Fruit fly (Drosophila melanogaster) whole organism, embryonic: Measurements from ENCODE around the gene cnc.

Source experiments
- Abd-B ChIP-seq: fragments of 200-800 bp; sonication (Bioruptor generic); optimal IDR thresholded peaks from 2 replicates; lab custom pipeline; 2018; ENCODE audit warnings: missing biosample characterization, mild to moderate bottlenecking, missing genetic modification characterization, moderate library complexity
- Asciz ChIP-seq: fragments of 200-800 bp; sonication (Bioruptor generic); optimal IDR thresholded peaks from 2 replicates; lab custom pipeline; 2017; ENCODE audit warnings: missing biosample characterization, mild to moderate bottlenecking, missing genetic modification characterization, missing genetic modification reagents
- Atf-2 ChIP-seq: fragments of 200-800 bp; sonication (Bioruptor generic); optimal IDR thresholded peaks from 2 replicates; lab custom pipeline; 2016; ENCODE audit warnings: missing biosample characterization, missing genetic modification characterization
- Bteb2 ChIP-seq: fragments of 200-800 bp; sonication (Bioruptor generic); optimal IDR thresholded peaks from 2 replicates; lab custom pipeline; 2016; ENCODE audit warnings: missing biosample characterization, missing genetic modification characterization
- C15 ChIP-seq: fragments of 200-800 bp; sonication (Bioruptor generic); IDR thresholded peaks from 3 replicates; pipeline ENCODE4 v1.3.6; 2022; ENCODE audit warnings: missing biosample characterization, missing genetic modification characterization
- CG10431 ChIP-seq: fragments of 200-800 bp; sonication (Bioruptor generic); optimal IDR thresholded peaks from 3 replicates; lab custom pipeline; 2018; ENCODE audit warnings: missing biosample characterization, mild to moderate bottlenecking, missing genetic modification characterization
- CG12744 ChIP-seq: fragments of 200-800 bp; sonication (Bioruptor generic); optimal IDR thresholded peaks from 2 replicates; lab custom pipeline; 2016; ENCODE audit warnings: missing biosample characterization, missing genetic modification characterization
- CG14050 ChIP-seq: fragments of 200-800 bp; sonication (Bioruptor generic); IDR thresholded peaks from 3 replicates; pipeline ENCODE4 v1.3.6; 2022; ENCODE audit warnings: missing biosample characterization, missing genetic modification characterization
- CG15073 ChIP-seq: fragments of 200-800 bp; sonication (Bioruptor generic); optimal IDR thresholded peaks from 2 replicates; lab custom pipeline; 2016; ENCODE audit warnings: missing biosample characterization, missing genetic modification characterization
- CG17186 ChIP-seq: fragments of 200-800 bp; sonication (Bioruptor generic); optimal IDR thresholded peaks from 3 replicates; lab custom pipeline; 2017; ENCODE audit warnings: missing biosample characterization, missing genetic modification reagents, missing genetic modification characterization
- CG1832 ChIP-seq: fragments of 200-800 bp; sonication (Bioruptor generic); optimal IDR thresholded peaks from 2 replicates; lab custom pipeline; 2017; ENCODE audit warnings: missing biosample characterization, mild to moderate bottlenecking, missing genetic modification characterization, inconsistent platforms
- CG18619 ChIP-seq: fragments of 200-800 bp; sonication (Bioruptor generic); optimal IDR thresholded peaks from 3 replicates; lab custom pipeline; 2017; ENCODE audit warnings: missing biosample characterization, mild to moderate bottlenecking, missing genetic modification characterization
- CG33213 ChIP-seq: fragments of 200-800 bp; sonication (Bioruptor generic); optimal IDR thresholded peaks from 3 replicates; lab custom pipeline; 2016; ENCODE audit warnings: missing biosample characterization, missing genetic modification characterization
- CG34224 ChIP-seq: fragments of 200-800 bp; sonication (Bioruptor generic); IDR thresholded peaks from 3 replicates; pipeline ENCODE4 v1.3.6; 2022; ENCODE audit warnings: missing biosample characterization, missing genetic modification characterization; ENCODE audit not compliant: partially characterized antibody
- CG4360 ChIP-seq: fragments of 200-800 bp; sonication (Bioruptor generic); IDR thresholded peaks from 2 replicates; pipeline ENCODE4 v1.3.6; 2022; ENCODE audit warnings: missing biosample characterization, missing genetic modification characterization
- CG6791 ChIP-seq: fragments of 200-800 bp; sonication (Bioruptor generic); IDR thresholded peaks from 3 replicates; pipeline ENCODE4 v1.3.6; 2022; ENCODE audit warnings: missing biosample characterization, missing genetic modification characterization; ENCODE audit not compliant: partially characterized antibody
- CG8924 ChIP-seq: fragments of 200-800 bp; optimal IDR thresholded peaks from 3 replicates; lab custom pipeline; 2019; ENCODE audit warnings: missing biosample characterization, mild to moderate bottlenecking, missing genetic modification characterization, moderate library complexity
- CG9609 ChIP-seq: fragments of 200-800 bp; sonication (Bioruptor generic); optimal IDR thresholded peaks from 3 replicates; lab custom pipeline; 2016; ENCODE audit warnings: missing biosample characterization, missing genetic modification characterization
- D19B ChIP-seq: fragments of 200-800 bp; sonication (Bioruptor generic); optimal IDR thresholded peaks from 2 replicates; lab custom pipeline; 2017; ENCODE audit warnings: missing biosample characterization, mild to moderate bottlenecking, missing genetic modification characterization
- Ets97D ChIP-seq: fragments of 200-800 bp; sonication (Bioruptor generic); optimal IDR thresholded peaks from 3 replicates; lab custom pipeline; 2016; ENCODE audit warnings: missing biosample characterization, missing genetic modification characterization
- GATAe ChIP-seq: fragments of 200-800 bp; sonication (Bioruptor generic); conservative IDR thresholded peaks from 2 replicates; pipeline ENCODE4 v1.3.6; 2022; ENCODE audit warnings: missing biosample characterization, missing genetic modification characterization
- Hr3 ChIP-seq: fragments of 200-800 bp; sonication (Bioruptor generic); optimal IDR thresholded peaks from 3 replicates; lab custom pipeline; 2016; ENCODE audit warnings: missing biosample characterization, missing genetic modification characterization
- MTF-1 ChIP-seq: fragments of 200-800 bp; sonication (Bioruptor generic); optimal IDR thresholded peaks from 2 replicates; lab custom pipeline; 2018; ENCODE audit warnings: missing biosample characterization, mild to moderate bottlenecking, missing genetic modification characterization, borderline replicate concordance
- Mrtf ChIP-seq: fragments of 200-800 bp; sonication (Bioruptor generic); IDR thresholded peaks from 3 replicates; pipeline ENCODE4 v1.3.6; 2022; ENCODE audit warnings: missing biosample characterization, missing genetic modification characterization
- NK7.1 ChIP-seq: fragments of 200-800 bp; sonication (Bioruptor generic); optimal IDR thresholded peaks from 3 replicates; lab custom pipeline; 2016; ENCODE audit warnings: missing biosample characterization, missing genetic modification characterization
- Nf-YC ChIP-seq: fragments of 200-800 bp; optimal IDR thresholded peaks from 3 replicates; lab custom pipeline; 2019; ENCODE audit warnings: missing biosample characterization, mild to moderate bottlenecking, missing genetic modification characterization, moderate library complexity
- Optix ChIP-seq: fragments of 200-800 bp; sonication (Bioruptor generic); IDR thresholded peaks from 3 replicates; pipeline ENCODE4 v1.3.6; 2022; ENCODE audit warnings: missing biosample characterization, missing genetic modification characterization
- Ravus ChIP-seq: fragments of 200-800 bp; sonication (Bioruptor generic); IDR thresholded peaks from 2 replicates; pipeline ENCODE4 v1.3.6; 2022; ENCODE audit warnings: missing biosample characterization, missing genetic modification characterization
- Scr ChIP-seq: fragments of 200-800 bp; sonication (Bioruptor generic); IDR thresholded peaks from 2 replicates; pipeline ENCODE4 v1.3.6; 2022; ENCODE audit warnings: missing biosample characterization, missing genetic modification characterization; ENCODE audit not compliant: partially characterized antibody
- Ssrp ChIP-seq: fragments of 200-800 bp; sonication (Bioruptor generic); optimal IDR thresholded peaks from 2 replicates; lab custom pipeline; 2018; ENCODE audit warnings: missing biosample characterization, mild to moderate bottlenecking, missing genetic modification characterization, moderate library complexity
- ab ChIP-seq: fragments of 200-800 bp; sonication (Bioruptor generic); optimal IDR thresholded peaks from 2 replicates; lab custom pipeline; 2016; ENCODE audit warnings: missing biosample characterization, missing genetic modification characterization
- ash1 ChIP-seq: fragments of 200-800 bp; sonication (Bioruptor generic); optimal IDR thresholded peaks from 2 replicates; lab custom pipeline; 2018; ENCODE audit warnings: missing biosample characterization, mild to moderate bottlenecking, missing genetic modification characterization
- corto ChIP-seq: fragments of 200-800 bp; sonication (Bioruptor generic); optimal IDR thresholded peaks from 2 replicates; lab custom pipeline; 2016; ENCODE audit warnings: missing biosample characterization, mild to moderate bottlenecking, missing genetic modification characterization, moderate library complexity
- crp ChIP-seq, 2 experiments: fragments of 200-800 bp; sonication (Bioruptor generic); optimal IDR thresholded peaks; 2 replicates in 1 of 2; 3 replicates in 1 of 2; lab custom pipeline; 2017; ENCODE audit warnings: missing biosample characterization in 2 of 2, missing genetic modification characterization in 2 of 2, mild to moderate bottlenecking in 1 of 2, moderate library complexity in 1 of 2
- dmrt99B ChIP-seq: fragments of 200-800 bp; sonication (Bioruptor generic); optimal IDR thresholded peaks from 2 replicates; lab custom pipeline; 2018; ENCODE audit warnings: missing biosample characterization, mild to moderate bottlenecking, missing genetic modification characterization, moderate library complexity
- fru ChIP-seq: fragments of >200 bp; optimal IDR thresholded peaks from 2 replicates; lab custom pipeline; 2017
- fu2 ChIP-seq: fragments of 200-800 bp; sonication (Bioruptor generic); optimal IDR thresholded peaks from 2 replicates; lab custom pipeline; 2016; ENCODE audit warnings: missing biosample characterization, missing genetic modification characterization
- gfzf ChIP-seq: fragments of 200-800 bp; sonication (Bioruptor generic); optimal IDR thresholded peaks from 2 replicates; lab custom pipeline; 2016; ENCODE audit warnings: missing biosample characterization, mild to moderate bottlenecking, missing genetic modification characterization, moderate library complexity
- h ChIP-seq: fragments of >200 bp; optimal IDR thresholded peaks from 2 replicates; lab custom pipeline; 2017
- hth ChIP-seq: fragments of >200 bp; optimal IDR thresholded peaks from 2 replicates; lab custom pipeline; 2017; ENCODE audit warnings: inconsistent platforms
- kni ChIP-seq: fragments of 200-800 bp; sonication (Bioruptor generic); optimal IDR thresholded peaks from 3 replicates; lab custom pipeline; 2017; ENCODE audit warnings: mild to moderate bottlenecking, missing biosample characterization, missing genetic modification reagents, missing genetic modification characterization
- lab ChIP-seq: fragments of 200-800 bp; sonication (Bioruptor generic); optimal IDR thresholded peaks from 3 replicates; lab custom pipeline; 2017; ENCODE audit warnings: missing biosample characterization, missing genetic modification characterization, mild to moderate bottlenecking, moderate library complexity, missing genetic modification reagents
- lbe ChIP-seq: fragments of 200-800 bp; sonication (Bioruptor generic); optimal IDR thresholded peaks from 2 replicates; lab custom pipeline; 2016; ENCODE audit warnings: missing biosample characterization, mild to moderate bottlenecking, missing genetic modification characterization
- sc ChIP-seq, 3 experiments: fragments of >200 bp in 2 of 3; fragments of 200-800 bp in 1 of 3; sonication (Bioruptor generic) in 1 of 3; optimal IDR thresholded peaks; 2 replicates in 2 of 3; 3 replicates in 1 of 3; lab custom pipeline; 2017; ENCODE audit warnings: mild to moderate bottlenecking in 1 of 3, missing biosample characterization in 1 of 3, missing genetic modification characterization in 1 of 3, missing genetic modification reagents in 1 of 3
- schlank ChIP-seq: fragments of 200-800 bp; sonication (Bioruptor generic); optimal IDR thresholded peaks from 2 replicates; lab custom pipeline; 2018; ENCODE audit warnings: missing biosample characterization, mild to moderate bottlenecking, missing genetic modification characterization
- ssp ChIP-seq: fragments of 200-800 bp; sonication (Bioruptor generic); IDR thresholded peaks from 2 replicates; pipeline ENCODE4 v1.3.6; 2022; ENCODE audit warnings: missing biosample characterization, missing genetic modification characterization
- sug ChIP-seq: fragments of 200-800 bp; optimal IDR thresholded peaks from 2 replicates; lab custom pipeline; 2019; ENCODE audit warnings: missing biosample characterization, mild to moderate bottlenecking, missing genetic modification characterization, moderate library complexity
- tll ChIP-seq, 2 experiments: fragments of 200-800 bp in 1 of 2; fragments of >200 bp in 1 of 2; sonication (Bioruptor generic) in 1 of 2; optimal IDR thresholded peaks; 2 replicates each; lab custom pipeline; 2017 to 2019; ENCODE audit warnings: missing biosample characterization in 2 of 2, missing genetic modification characterization in 2 of 2, mild to moderate bottlenecking in 1 of 2, moderate library complexity in 1 of 2
- unpg ChIP-seq: fragments of 200-800 bp; sonication (Bioruptor generic); optimal IDR thresholded peaks from 3 replicates; lab custom pipeline; 2018; ENCODE audit warnings: missing biosample characterization, mild to moderate bottlenecking, missing genetic modification characterization, moderate library complexity
- yki ChIP-seq: fragments of >200 bp; optimal IDR thresholded peaks from 3 replicates; lab custom pipeline; 2018
- zf30C ChIP-seq: fragments of 200-800 bp; sonication (Bioruptor generic); optimal IDR thresholded peaks from 3 replicates; lab custom pipeline; 2018; ENCODE audit warnings: missing biosample characterization, mild to moderate bottlenecking, missing genetic modification characterization

The cnc gene

DNA sequence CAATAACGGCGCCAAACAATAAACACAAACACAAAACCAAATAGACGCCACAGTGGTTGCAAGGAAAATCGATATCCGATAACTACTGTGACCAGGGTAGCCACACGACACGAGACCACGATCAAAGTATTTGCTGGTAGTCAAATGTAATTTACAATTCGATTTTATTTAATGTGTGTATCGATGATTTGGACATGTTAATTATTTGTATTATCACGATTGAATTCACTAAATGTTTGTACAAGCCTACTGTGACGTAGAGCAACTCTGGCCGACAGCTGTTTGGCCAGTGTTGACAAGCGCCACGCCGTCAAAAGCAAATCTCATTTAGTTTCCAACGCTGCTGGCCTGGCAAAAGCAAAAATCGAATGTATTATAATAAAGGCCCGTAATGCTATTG lies 24.7 kb upstream of the cnc start, which contains the start of the genes Rad60 and EloA (continued):
- peak; percentile 64 for TF ChIP-seq NK7.1 (GFP tag; lab: Kevin White, UChicago)
- no peak for TF ChIP-seq CG15073 (GFP tag; lab: Kevin White, UChicago)
- peak; percentile 44 for TF ChIP-seq schlank (tag; lab: Kevin White, UChicago)
- TF ChIP-seq Bteb2 (GFP tag; lab: Kevin White, UChicago) = peak; percentile 84
- TF ChIP-seq Nf-YC = peak; percentile 65
- TF ChIP-seq CG12744 (GFP tag; lab: Kevin White, UChicago) = peak; percentile 75
- peak; percentile 24 for TF ChIP-seq Ssrp
- TF ChIP-seq sug = peak; percentile 65
- TF ChIP-seq CG1832 (GFP tag; lab: Kevin White, UChicago) = no peak
- peak; percentile 83 for TF ChIP-seq CG17186 (GFP tag; lab: Kevin White, UChicago)
- TF ChIP-seq sc (optimal IDR thresholded peaks at IDR 0.05; lab: Kevin White, UChicago) = no peak
- peak; percentile 49 for TF ChIP-seq sc (GFP tag; optimal IDR thresholded peaks at IDR 0.05; lab: Kevin White, UChicago)
- no peak; the same call in 2 of the 3 replicates for TF ChIP-seq CG14050 (GFP tag; lab: Robert Waterston, UW)
- TF ChIP-seq unpg (GFP tag; lab: Kevin White, UChicago) = peak; percentile 75
- TF ChIP-seq CG18619 (GFP tag; lab: Kevin White, UChicago) = peak; percentile 51
- TF ChIP-seq ssp (GFP tag; lab: Robert Waterston, UW) = peak; percentile 27; the same call in 1 of the 2 replicates
- peak; percentile 60 for TF ChIP-seq CG6791 (GFP tag; lab: Robert Waterston, UW)
- no peak for TF ChIP-seq h (lab: Kevin White, UChicago)
- TF ChIP-seq lbe = peak; percentile 67
- TF ChIP-seq gfzf (GFP tag; lab: Kevin White, UChicago) = peak; percentile 31
- peak; percentile 85 for TF ChIP-seq CG9609
- TF ChIP-seq Ravus (GFP tag; lab: Robert Waterston, UW) = no peak
- TF ChIP-seq kni (GFP tag; lab: Kevin White, UChicago) = peak; percentile 24
- peak; percentile 20 for TF ChIP-seq D19B
- no peak for TF ChIP-seq tll (GFP tag; optimal IDR thresholded peaks at IDR 0.05; lab: Kevin White, UChicago)
- TF ChIP-seq Scr (GFP tag; lab: Robert Waterston, UW) = peak; percentile 71
- TF ChIP-seq Hr3 (GFP tag; lab: Kevin White, UChicago) = peak; percentile 71
- peak; percentile 82 for TF ChIP-seq fu2 (GFP tag; lab: Kevin White, UChicago)
- peak; percentile 70 for TF ChIP-seq CG8924
- TF ChIP-seq lab = peak; percentile 83
- no peak for TF ChIP-seq fru (lab: Kevin White, UChicago)
- no peak for TF ChIP-seq dmrt99B
- peak; percentile 1 for TF ChIP-seq corto (GFP tag; lab: Kevin White, UChicago)
- TF ChIP-seq Abd-B = peak; percentile 47
- peak; percentile 89 for TF ChIP-seq Ets97D (GFP tag; lab: Kevin White, UChicago)
- peak; percentile 83 for TF ChIP-seq Atf-2
- TF ChIP-seq ash1 = no peak
- TF ChIP-seq ab (GFP tag; lab: Kevin White, UChicago) = peak; percentile 56
- peak; percentile 73; the same call in 2 of the 3 replicates for TF ChIP-seq Optix
- peak; percentile 26 for TF ChIP-seq Asciz (GFP tag; lab: Kevin White, UChicago)
- TF ChIP-seq Mrtf (GFP tag; lab: Robert Waterston, UW) = peak; percentile 31; the same call in 1 of the 3 replicates
- TF ChIP-seq yki (lab: Kevin White, UChicago) = no peak
- peak; percentile 97 to 98 for TF ChIP-seq crp (GFP tag; optimal IDR thresholded peaks at IDR 0.05; lab: Kevin White, UChicago)
- TF ChIP-seq CG34224 (GFP tag; lab: Robert Waterston, UW) = peak; percentile 64
- peak; percentile 84 for TF ChIP-seq CG33213 (GFP tag; lab: Kevin White, UChicago)
- no peak for TF ChIP-seq MTF-1 (GFP tag; lab: Kevin White, UChicago)
- no peak for TF ChIP-seq C15 (GFP tag; lab: Robert Waterston, UW)
- TF ChIP-seq CG4360 = no peak
- no peak for TF ChIP-seq GATAe
- peak; percentile 50 for TF ChIP-seq CG10431
- TF ChIP-seq zf30C (GFP tag; lab: Kevin White, UChicago) = no peak
- no peak for TF ChIP-seq hth (lab: Kevin White, UChicago)
